Worm (Caenorhabditis elegans): ENCODE data around the gene F07G6.8.

- TF ChIP-seq ztf-4 (tag; optimal IDR thresholded peaks at IDR 0.05), result no peak
- no peak for TF ChIP-seq ZK546.5 (tag; optimal IDR thresholded peaks at IDR 0.05)
- no peak for TF ChIP-seq pqm-1 (tag; optimal IDR thresholded peaks at IDR 0.05)
- TF ChIP-seq nhr-12 (tag; optimal IDR thresholded peaks at IDR 0.05), result no peak
- TF ChIP-seq ama-1 (optimal IDR thresholded peaks at IDR 0.05), result no peak
- TF ChIP-seq egl-27 (tag; optimal IDR thresholded peaks at IDR 0.05), result no peak
- no peak for TF ChIP-seq nhr-237 (tag; optimal IDR thresholded peaks at IDR 0.05)
- no peak for TF ChIP-seq nhr-28 (tag; optimal IDR thresholded peaks at IDR 0.05)
- no peak for TF ChIP-seq pha-4 (tag; optimal IDR thresholded peaks at IDR 0.05)
Observed at ce11 chrX:1675879-1676278, 44.4 kb downstream of the F07G6.8 start.

Data from whole organism, L3 larva.